Worm (Caenorhabditis elegans): ENCODE results near the gene gpcp-1.

The gpcp-1 gene

DNA sequence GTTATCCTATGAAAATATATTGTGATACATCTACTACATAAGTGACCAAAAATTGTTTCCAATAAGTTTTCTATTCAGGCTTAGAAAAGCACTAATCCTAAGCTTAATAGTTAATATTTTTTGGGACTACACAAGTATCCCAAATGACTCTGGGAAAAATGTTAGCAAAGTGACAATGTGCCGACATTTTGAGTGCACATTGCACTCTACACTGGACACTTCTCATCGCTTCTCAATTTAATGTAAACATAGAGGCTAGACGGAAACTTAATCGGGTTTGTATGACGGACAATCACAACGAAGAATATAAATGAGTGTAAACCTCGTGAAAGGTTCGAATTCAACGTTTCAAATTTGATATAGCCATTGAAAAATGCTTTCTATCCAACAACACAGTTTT lies 1.3 kb upstream of the gpcp-1 start (continued):
- TF ChIP-seq saeg-2 (GFP tag; IDR thresholded peaks at IDR 0.05): no peak
- no peak for TF ChIP-seq ceh-82 (tag; optimal IDR thresholded peaks at IDR 0.05)
- TF ChIP-seq dpl-1 (GFP tag; optimal IDR thresholded peaks at IDR 0.05): no peak
- TF ChIP-seq ama-1 (optimal IDR thresholded peaks at IDR 0.05): peak; percentile 79
- TF ChIP-seq Y75B8A.6 (GFP tag; IDR thresholded peaks at IDR 0.05): no peak
- peak; percentile 45 for TF ChIP-seq ztf-7 (tag; optimal IDR thresholded peaks at IDR 0.05)
- no peak for TF ChIP-seq fkh-10 (GFP tag; optimal IDR thresholded peaks at IDR 0.05)
- no peak for TF ChIP-seq ZK546.5 (tag; optimal IDR thresholded peaks at IDR 0.05)
- 0 out of 2 replicates have a peak, but pooled peaks have one; percentile 18 for TF ChIP-seq tra-1 (GFP tag; IDR thresholded peaks at IDR 0.05)
- no peak for TF ChIP-seq F44E2.7 (GFP tag; IDR thresholded peaks at IDR 0.05)
- no peak for TF ChIP-seq daf-19 (GFP tag; conservative IDR thresholded peaks at IDR 0.05)
- no peak for TF ChIP-seq pha-4 (GFP tag; IDR thresholded peaks at IDR 0.05)
- TF ChIP-seq pha-4 (tag; optimal IDR thresholded peaks at IDR 0.05): no peak
- TF ChIP-seq ztf-11 (tag; optimal IDR thresholded peaks at IDR 0.05): no peak
- TF ChIP-seq fos-1 (tag; optimal IDR thresholded peaks at IDR 0.05): peak; percentile 41
- TF ChIP-seq nhr-48 (tag; optimal IDR thresholded peaks at IDR 0.05): peak; percentile 75
- no peak for TF ChIP-seq nhr-41 (GFP tag; IDR thresholded peaks at IDR 0.05)
- no peak for TF ChIP-seq attf-4 (tag; optimal IDR thresholded peaks at IDR 0.05)
- TF ChIP-seq unc-62 (GFP tag; optimal IDR thresholded peaks at IDR 0.05 in 1 of 2): no peak
- TF ChIP-seq unc-62 (tag; optimal IDR thresholded peaks at IDR 0.05): no peak
- no peak for TF ChIP-seq nhr-10 (tag; optimal IDR thresholded peaks at IDR 0.05)
- TF ChIP-seq lsy-2 (tag; optimal IDR thresholded peaks at IDR 0.05): peak in 1 of 2 experiments; percentile 66
- TF ChIP-seq mdl-1 (tag; optimal IDR thresholded peaks at IDR 0.05): no peak
- TF ChIP-seq hmg-1.1 (GFP tag; IDR thresholded peaks at IDR 0.05): no peak
- no peak for TF ChIP-seq vab-7 (GFP tag; IDR thresholded peaks at IDR 0.05)
- no peak for TF ChIP-seq unc-130 (GFP tag; optimal IDR thresholded peaks at IDR 0.05)
- TF ChIP-seq Y105C5A.15 (GFP tag; IDR thresholded peaks at IDR 0.05): no peak
- peak; percentile 78 for TF ChIP-seq nhr-11 (tag; optimal IDR thresholded peaks at IDR 0.05)
- TF ChIP-seq ZK337.2 (GFP tag; IDR thresholded peaks at IDR 0.05): no peak
- TF ChIP-seq lim-7 (GFP tag; IDR thresholded peaks at IDR 0.05): no peak
- TF ChIP-seq lir-3 (tag; optimal IDR thresholded peaks at IDR 0.05): no peak
- TF ChIP-seq lin-15B (tag; optimal IDR thresholded peaks at IDR 0.05): no peak
- TF ChIP-seq F37D6.2 (tag; optimal IDR thresholded peaks at IDR 0.05): no peak
- no peak for TF ChIP-seq madf-9 (GFP tag; conservative IDR thresholded peaks at IDR 0.05)
- TF ChIP-seq snpc-1.2 (GFP tag; IDR thresholded peaks at IDR 0.05): no peak
- 0 out of 2 replicates have a peak, but pooled peaks have one; percentile 75 for TF ChIP-seq zfp-3 (GFP tag; conservative IDR thresholded peaks at IDR 0.05)
- TF ChIP-seq dmd-8 (GFP tag; IDR thresholded peaks at IDR 0.05): no peak
- no peak for TF ChIP-seq T20F7.1 (GFP tag; optimal IDR thresholded peaks at IDR 0.05)
- TF ChIP-seq ceh-28 (tag; optimal IDR thresholded peaks at IDR 0.05): no peak
- TF ChIP-seq hlh-11 (tag; optimal IDR thresholded peaks at IDR 0.05): no peak
- TF ChIP-seq daf-12 (tag; optimal IDR thresholded peaks at IDR 0.05): no peak
- TF ChIP-seq ceh-62 (tag; optimal IDR thresholded peaks at IDR 0.05): no peak
- TF ChIP-seq lin-1 (GFP tag; IDR thresholded peaks at IDR 0.05): 0 out of 2 replicates have a peak, but pooled peaks have one; percentile 44
- TF ChIP-seq hif-1 (tag; optimal IDR thresholded peaks at IDR 0.05): peak in 1 of 2 experiments; percentile 26
- no peak for TF ChIP-seq lin-29 (GFP tag; IDR thresholded peaks at IDR 0.05)
- no peak for TF ChIP-seq php-3 (GFP tag; IDR thresholded peaks at IDR 0.05)
- TF ChIP-seq daf-16 (GFP tag; optimal IDR thresholded peaks at IDR 0.05): peak in 1 of 2 experiments; percentile 83
- peak; percentile 69 for TF ChIP-seq daf-16 (tag; optimal IDR thresholded peaks at IDR 0.05)
- no peak for TF ChIP-seq mdt-29 (GFP tag; IDR thresholded peaks at IDR 0.05)
- no peak for TF ChIP-seq ceh-44 (GFP tag; IDR thresholded peaks at IDR 0.05)
- TF ChIP-seq R02D3.7 (tag; optimal IDR thresholded peaks at IDR 0.05): no peak
- TF ChIP-seq egl-27 (tag; optimal IDR thresholded peaks at IDR 0.05): no peak
- no peak for TF ChIP-seq nhr-237 (tag; optimal IDR thresholded peaks at IDR 0.05)
- no peak for TF ChIP-seq unc-39 (tag; optimal IDR thresholded peaks at IDR 0.05)

Data from whole organism, L4 larva.